Fruit fly (Drosophila melanogaster) whole organism, embryonic: ENCODE results near the gene CG13088.

Experiments used
- CG1024 ChIP-seq: fragments of 200-800 bp; sonication (Bioruptor generic); IDR thresholded peaks from 2 replicates; pipeline ENCODE4 v1.3.6; 2022; ENCODE audit warnings: missing biosample characterization, missing genetic modification characterization
- CG10543 ChIP-seq: fragments of 200-800 bp; sonication (Bioruptor generic); optimal IDR thresholded peaks from 3 replicates; lab custom pipeline; 2017; ENCODE audit warnings: missing biosample characterization, mild to moderate bottlenecking, missing genetic modification characterization, moderate library complexity
- CG11247 ChIP-seq: fragments of 200-800 bp; sonication (Bioruptor generic); IDR thresholded peaks from 2 replicates; pipeline ENCODE4 v1.3.6; 2022; ENCODE audit warnings: missing biosample characterization, missing genetic modification characterization
- CG14710 ChIP-seq: fragments of 200-800 bp; sonication (Bioruptor generic); optimal IDR thresholded peaks from 3 replicates; lab custom pipeline; 2019; ENCODE audit warnings: missing biosample characterization, mild to moderate bottlenecking, missing genetic modification characterization, moderate library complexity
- CG32532 ChIP-seq: fragments of 200-800 bp; sonication (Bioruptor generic); IDR thresholded peaks from 2 replicates; pipeline ENCODE4 v1.3.6; 2022; ENCODE audit warnings: missing biosample characterization, missing genetic modification characterization
- CG32767 ChIP-seq: fragments of 200-800 bp; sonication (Bioruptor generic); IDR thresholded peaks from 2 replicates; pipeline ENCODE4 v1.3.6; 2022; ENCODE audit warnings: missing biosample characterization, missing genetic modification characterization
- CG3995 ChIP-seq: fragments of 200-800 bp; sonication (Bioruptor generic); optimal IDR thresholded peaks from 3 replicates; lab custom pipeline; 2016; ENCODE audit warnings: missing biosample characterization, missing genetic modification characterization
- CG4360 ChIP-seq: fragments of 200-800 bp; sonication (Bioruptor generic); IDR thresholded peaks from 2 replicates; pipeline ENCODE4 v1.3.6; 2022; ENCODE audit warnings: missing biosample characterization, missing genetic modification characterization
- CG6689 ChIP-seq: fragments of 200-800 bp; sonication (Bioruptor generic); IDR thresholded peaks from 2 replicates; pipeline ENCODE4 v1.3.6; 2022; ENCODE audit warnings: missing biosample characterization, missing genetic modification characterization
- CG7357 ChIP-seq: fragments of 200-800 bp; sonication (Bioruptor generic); IDR thresholded peaks from 3 replicates; pipeline ENCODE4 v1.3.6; 2022; ENCODE audit warnings: missing biosample characterization, missing genetic modification characterization
- CG8089 ChIP-seq: fragments of 200-800 bp; sonication (Bioruptor generic); optimal IDR thresholded peaks from 3 replicates; lab custom pipeline; 2016; ENCODE audit warnings: missing biosample characterization, missing genetic modification characterization
- CG8359 ChIP-seq: fragments of 200-800 bp; sonication (Bioruptor generic); optimal IDR thresholded peaks from 2 replicates; lab custom pipeline; 2017; ENCODE audit warnings: missing biosample characterization, mild to moderate bottlenecking, missing genetic modification characterization, borderline replicate concordance
- CG8924 ChIP-seq: fragments of 200-800 bp; optimal IDR thresholded peaks from 3 replicates; lab custom pipeline; 2019; ENCODE audit warnings: missing biosample characterization, mild to moderate bottlenecking, missing genetic modification characterization, moderate library complexity
- CG9215 ChIP-seq: fragments of 200-800 bp; sonication (Bioruptor generic); IDR thresholded peaks from 2 replicates; pipeline ENCODE4 v1.3.6; 2022; ENCODE audit warnings: missing biosample characterization, missing genetic modification characterization
- CG9437 ChIP-seq: fragments of 200-800 bp; sonication (Bioruptor generic); optimal IDR thresholded peaks from 2 replicates; lab custom pipeline; 2018; ENCODE audit warnings: missing biosample characterization, mild to moderate bottlenecking, missing genetic modification characterization
- CHES-1-like ChIP-seq: fragments of 200-800 bp; sonication (Bioruptor generic); optimal IDR thresholded peaks from 2 replicates; lab custom pipeline; 2016; ENCODE audit warnings: missing biosample characterization, missing genetic modification characterization
- Camta ChIP-seq: fragments of 200-800 bp; sonication (Bioruptor generic); optimal IDR thresholded peaks from 2 replicates; lab custom pipeline; 2016; ENCODE audit warnings: missing biosample characterization, missing genetic modification characterization
- D19A ChIP-seq: fragments of 200-800 bp; optimal IDR thresholded peaks from 3 replicates; lab custom pipeline; 2019; ENCODE audit warnings: missing biosample characterization, mild to moderate bottlenecking, missing genetic modification characterization, moderate library complexity
- Drgx ChIP-seq: fragments of 200-800 bp; sonication (Bioruptor generic); IDR thresholded peaks from 2 replicates; pipeline ENCODE4 v1.3.6; 2022; ENCODE audit warnings: missing biosample characterization, missing genetic modification characterization
- HHEX ChIP-seq: fragments of 200-800 bp; sonication (Bioruptor generic); optimal IDR thresholded peaks from 3 replicates; lab custom pipeline; 2017; ENCODE audit warnings: missing biosample characterization, mild to moderate bottlenecking, missing genetic modification characterization, missing genetic modification reagents
- HLH3B ChIP-seq: fragments of 200-800 bp; sonication (Bioruptor generic); IDR thresholded peaks from 2 replicates; pipeline ENCODE4 v1.3.6; 2022; ENCODE audit warnings: missing biosample characterization, missing genetic modification characterization
- HLH4C ChIP-seq: fragments of 200-800 bp; sonication (Bioruptor generic); IDR thresholded peaks from 3 replicates; pipeline ENCODE4 v1.3.6; 2022; ENCODE audit warnings: missing biosample characterization, missing genetic modification characterization; ENCODE audit not compliant: partially characterized antibody
- Hand ChIP-seq: fragments of 200-800 bp; sonication (Bioruptor generic); optimal IDR thresholded peaks from 2 replicates; lab custom pipeline; 2017; ENCODE audit warnings: mild to moderate bottlenecking, missing biosample characterization, missing genetic modification reagents, missing genetic modification characterization
- Hr51 ChIP-seq, 2 experiments: fragments of 200-800 bp; sonication (Bioruptor generic); optimal IDR thresholded peaks; 2 replicates in 1 of 2; 3 replicates in 1 of 2; lab custom pipeline; 2016 to 2018; ENCODE audit warnings: missing biosample characterization in 2 of 2, missing genetic modification characterization in 2 of 2, mild to moderate bottlenecking in 1 of 2, moderate library complexity in 1 of 2
- Ravus ChIP-seq: fragments of 200-800 bp; sonication (Bioruptor generic); IDR thresholded peaks from 2 replicates; pipeline ENCODE4 v1.3.6; 2022; ENCODE audit warnings: missing biosample characterization, missing genetic modification characterization
- Rfx ChIP-seq: fragments of 200-800 bp; sonication (Bioruptor generic); IDR thresholded peaks from 2 replicates; pipeline ENCODE4 v1.3.6; 2022; ENCODE audit warnings: missing biosample characterization, missing genetic modification characterization
- Stat92E ChIP-seq, 3 experiments: fragments of >200 bp in 2 of 3; fragments of 200-800 bp in 1 of 3; sonication (Bioruptor generic) in 1 of 3; optimal IDR thresholded peaks; 2 replicates each; lab custom pipeline; 2017 to 2019; ENCODE audit warnings: missing biosample characterization in 3 of 3, missing genetic modification characterization in 3 of 3, mild to moderate bottlenecking in 1 of 3, moderate library complexity in 1 of 3
- Taf1 ChIP-seq: fragments of 200-800 bp; sonication (Bioruptor generic); IDR thresholded peaks from 2 replicates; pipeline ENCODE4 v1.3.6; 2022; ENCODE audit warnings: missing biosample characterization, missing genetic modification characterization
- Trl ChIP-seq, 3 experiments: fragments of >200 bp in 2 of 3; fragments of 200-800 bp in 1 of 3; sonication (Bioruptor generic) in 1 of 3; optimal IDR thresholded peaks; 2 replicates in 1 of 3; 3 replicates in 2 of 3; lab custom pipeline; 2016 to 2017; ENCODE audit warnings: missing biosample characterization in 1 of 3, missing genetic modification characterization in 1 of 3
- Usf ChIP-seq: fragments of 200-800 bp; sonication (Bioruptor generic); optimal IDR thresholded peaks from 2 replicates; lab custom pipeline; 2017; ENCODE audit warnings: missing genotype, missing biosample characterization, missing genetic modification characterization
- ab ChIP-seq: fragments of 200-800 bp; sonication (Bioruptor generic); optimal IDR thresholded peaks from 2 replicates; lab custom pipeline; 2016; ENCODE audit warnings: missing biosample characterization, missing genetic modification characterization
- ap ChIP-seq: fragments of 200-800 bp; sonication (Bioruptor generic); IDR thresholded peaks from 2 replicates; pipeline ENCODE4 v1.3.6; 2022; ENCODE audit warnings: missing biosample characterization, missing genetic modification characterization
- bcd ChIP-seq: fragments of 200-800 bp; sonication (Bioruptor generic); optimal IDR thresholded peaks from 2 replicates; lab custom pipeline; 2017; ENCODE audit warnings: missing biosample characterization, mild to moderate bottlenecking, missing genetic modification characterization
- ci ChIP-seq: fragments of 200-800 bp; sonication (Bioruptor generic); IDR thresholded peaks from 3 replicates; pipeline ENCODE4 v1.3.6; 2022; ENCODE audit warnings: missing biosample characterization, missing genetic modification characterization
- da ChIP-seq: fragments of 200-800 bp; sonication (Bioruptor generic); optimal IDR thresholded peaks from 2 replicates; lab custom pipeline; 2016; ENCODE audit warnings: missing biosample characterization, missing genetic modification characterization
- dm ChIP-seq: fragments of 200-800 bp; sonication (Bioruptor generic); optimal IDR thresholded peaks from 3 replicates; lab custom pipeline; 2016; ENCODE audit warnings: missing biosample characterization, missing genetic modification characterization
- grau ChIP-seq: fragments of 200-800 bp; optimal IDR thresholded peaks from 3 replicates; lab custom pipeline; 2019; ENCODE audit warnings: missing biosample characterization, mild to moderate bottlenecking, missing genetic modification characterization, moderate library complexity
- jumu ChIP-seq: fragments of 200-800 bp; sonication (Bioruptor generic); optimal IDR thresholded peaks from 3 replicates; lab custom pipeline; 2016; ENCODE audit warnings: missing biosample characterization, missing genetic modification characterization
- maf-S ChIP-seq: fragments of 200-800 bp; sonication (Bioruptor generic); optimal IDR thresholded peaks from 2 replicates; lab custom pipeline; 2016; ENCODE audit warnings: missing biosample characterization, missing genetic modification characterization
- mld ChIP-seq: fragments of 200-800 bp; sonication (Bioruptor generic); IDR thresholded peaks from 3 replicates; pipeline ENCODE4 v1.3.6; 2022; ENCODE audit warnings: missing biosample characterization, missing genetic modification characterization; ENCODE audit not compliant: partially characterized antibody
- nau ChIP-seq: fragments of 200-800 bp; sonication (Bioruptor generic); optimal IDR thresholded peaks from 3 replicates; lab custom pipeline; 2017; ENCODE audit warnings: missing biosample characterization, mild to moderate bottlenecking, missing genetic modification characterization, missing genetic modification reagents
- nmo ChIP-seq: fragments of 200-800 bp; sonication (Bioruptor generic); optimal IDR thresholded peaks from 2 replicates; lab custom pipeline; 2018; ENCODE audit warnings: missing biosample characterization, mild to moderate bottlenecking, missing genetic modification characterization, moderate library complexity
- odd ChIP-seq: fragments of 200-800 bp; sonication (Bioruptor generic); optimal IDR thresholded peaks from 2 replicates; lab custom pipeline; 2017; ENCODE audit warnings: missing biosample characterization, mild to moderate bottlenecking, missing genetic modification characterization
- run ChIP-seq: fragments of 200-800 bp; sonication (Bioruptor generic); optimal IDR thresholded peaks from 3 replicates; lab custom pipeline; 2018; ENCODE audit warnings: missing biosample characterization, mild to moderate bottlenecking, missing genetic modification characterization
- scrt ChIP-seq: fragments of 200-800 bp; sonication (Bioruptor generic); optimal IDR thresholded peaks from 2 replicates; lab custom pipeline; 2018; ENCODE audit warnings: missing biosample characterization, mild to moderate bottlenecking, missing genetic modification characterization, moderate library complexity
- seq ChIP-seq: fragments of 200-800 bp; sonication (Bioruptor generic); IDR thresholded peaks from 2 replicates; pipeline ENCODE4 v1.3.6; 2022; ENCODE audit warnings: missing biosample characterization, missing genetic modification characterization
- sima ChIP-seq: fragments of 200-800 bp; sonication (Bioruptor generic); optimal IDR thresholded peaks from 2 replicates; lab custom pipeline; 2016; ENCODE audit warnings: missing biosample characterization, missing genetic modification characterization
- slbo ChIP-seq: fragments of 200-800 bp; sonication (Bioruptor generic); IDR thresholded peaks from 2 replicates; pipeline ENCODE4 v1.3.6; 2022; ENCODE audit warnings: missing biosample characterization, missing genetic modification characterization
- twi ChIP-seq: fragments of 200-800 bp; optimal IDR thresholded peaks from 2 replicates; lab custom pipeline; 2019; ENCODE audit warnings: missing biosample characterization, mild to moderate bottlenecking, missing genetic modification characterization, moderate library complexity
- tx ChIP-seq: fragments of 200-800 bp; sonication (Bioruptor generic); optimal IDR thresholded peaks from 2 replicates; lab custom pipeline; 2016; ENCODE audit warnings: missing biosample characterization, missing genetic modification characterization

CG13088 gene

dm6 chr2L:8461782-8462453, 26.9 kb upstream of the CG13088 start (continued):
- TF ChIP-seq tx (GFP tag; lab: Kevin White, UChicago) (no peak), HLH4C (GFP tag; lab: Robert Waterston, UW) (no peak), CG1024 (GFP tag; lab: Robert Waterston, UW) (no peak), Stat92E (GFP tag; optimal IDR thresholded peaks at IDR 0.05; lab: Kevin White, UChicago) (no peak), maf-S (GFP tag; lab: Kevin White, UChicago) (no peak), odd (no peak), CG14710 (tag; lab: Kevin White, UChicago) (peak; percentile 2), slbo (no peak), CG7357 (GFP tag; lab: Robert Waterston, UW) (no peak), Hr51 (GFP tag; optimal IDR thresholded peaks at IDR 0.05; lab: Kevin White, UChicago) (peak in 1 of 2 experiments; percentile 18), Camta (GFP tag; lab: Kevin White, UChicago) (no peak), CG10543 (GFP tag; lab: Kevin White, UChicago) (peak; percentile 60), CG8359 (GFP tag; lab: Kevin White, UChicago) (peak; percentile 16), jumu (no peak), seq (GFP tag; lab: Robert Waterston, UW) (no peak), Usf (GFP tag; lab: Kevin White, UChicago) (no peak), CG4360 (no peak), Rfx (GFP tag; lab: Robert Waterston, UW) (peak; percentile 30; the same call in 1 of the 2 replicates), nmo (GFP tag; lab: Kevin White, UChicago) (peak; percentile 19), Hand (GFP tag; lab: Kevin White, UChicago) (no peak), scrt (GFP tag; lab: Kevin White, UChicago) (peak; percentile 12), Trl (optimal IDR thresholded peaks at IDR 0.05; lab: Kevin White, UChicago) (no peak), Trl (GFP tag; optimal IDR thresholded peaks at IDR 0.05; lab: Kevin White, UChicago) (no peak), mld (GFP tag; lab: Robert Waterston, UW) (no peak), CG9437 (GFP tag; lab: Kevin White, UChicago) (no peak), CG32532 (GFP tag; lab: Robert Waterston, UW) (no peak), grau (tag; lab: Kevin White, UChicago) (peak; percentile 46), dm (peak; percentile 30), bcd (peak; percentile 9), da (no peak), nau (GFP tag; lab: Kevin White, UChicago) (no peak), CG3995 (GFP tag; lab: Kevin White, UChicago) (no peak), CHES-1-like (no peak), CG8089 (GFP tag; lab: Kevin White, UChicago) (no peak), CG11247 (GFP tag; lab: Robert Waterston, UW) (no peak), Taf1 (GFP tag; lab: Robert Waterston, UW) (no peak), HHEX (GFP tag; lab: Kevin White, UChicago) (no peak), CG32767 (GFP tag; lab: Robert Waterston, UW) (no peak), D19A (tag; lab: Kevin White, UChicago) (no peak), twi (tag; lab: Kevin White, UChicago) (no peak), ab (GFP tag; lab: Kevin White, UChicago) (no peak), Ravus (no peak), HLH3B (GFP tag; lab: Robert Waterston, UW) (peak; percentile 24; the same call in 1 of the 2 replicates), CG8924 (tag; lab: Kevin White, UChicago) (peak; percentile 26), run (no peak), ci (GFP tag; lab: Robert Waterston, UW) (no peak), Drgx (GFP tag; lab: Robert Waterston, UW) (no peak), ap (GFP tag; lab: Robert Waterston, UW) (no peak), CG6689 (GFP tag; lab: Robert Waterston, UW) (no peak), sima (GFP tag; lab: Kevin White, UChicago) (no peak), CG9215 (no peak)
